Worm (Caenorhabditis elegans) whole organism, L4 larva: ENCODE data around the gene unc-130.

Experiments
- ama-1 ChIP-seq: fragments of 150-350 bp; optimal IDR thresholded peaks from 2 replicates; lab custom pipeline; 2014; ENCODE audit warnings: inconsistent platforms, mixed read lengths
- lim-7 ChIP-seq: fragments of 200-800 bp; sonication (Bioruptor generic); IDR thresholded peaks from 2 replicates; pipeline ENCODE4 v1.3.6; 2022; ENCODE audit warnings: missing genetic modification characterization, missing compliant biosample characterization
- lin-39 ChIP-seq: fragments of 150-350 bp; optimal IDR thresholded peaks from 2 replicates; lab custom pipeline; 2014; ENCODE audit warnings: missing biosample characterization, missing genetic modification reagents, missing genetic modification characterization
- nhr-11 ChIP-seq: fragments of 150-350 bp; optimal IDR thresholded peaks from 2 replicates; lab custom pipeline; 2014; ENCODE audit warnings: missing biosample characterization, missing genetic modification characterization
- nhr-25 ChIP-seq: sonication (generic microtip); optimal IDR thresholded peaks from 2 replicates; lab custom pipeline; 2017; ENCODE audit warnings: missing genetic modification characterization, mild to moderate bottlenecking, missing compliant biosample characterization, antibody characterized with exemption, moderate library complexity, borderline replicate concordance; ENCODE audit not compliant: insufficient read depth
- nhr-6 ChIP-seq: fragments of 150-350 bp; optimal IDR thresholded peaks from 2 replicates; lab custom pipeline; 2014; ENCODE audit warnings: missing biosample characterization, missing genetic modification characterization
- nhr-76 ChIP-seq: fragments of 150-350 bp; optimal IDR thresholded peaks from 2 replicates; lab custom pipeline; 2014; ENCODE audit warnings: missing biosample characterization, missing genetic modification characterization
- saeg-2 ChIP-seq: fragments of 200-800 bp; sonication (Bioruptor generic); IDR thresholded peaks from 2 replicates; pipeline ENCODE4 v1.3.6; 2022; ENCODE audit warnings: missing genetic modification reagents, missing genetic modification characterization, missing compliant biosample characterization
- unc-62 ChIP-seq, 3 experiments: fragments of 150-350 bp in 1 of 3; sonication (generic microtip); optimal IDR thresholded peaks in 2 of 3; peaks in 1 of 3; 1 replicate in 1 of 3; 2 replicates in 2 of 3; lab custom pipeline; 2014 to 2017; ENCODE audit warnings: missing biosample characterization in 3 of 3, missing genetic modification characterization in 3 of 3, missing genetic modification reagents in 3 of 3, missing genotype in 1 of 3

- no peak for TF ChIP-seq lim-7
- TF ChIP-seq nhr-76 (tag; lab: Kevin White, UChicago), result no peak
- no peak for TF ChIP-seq unc-62 (GFP tag; optimal IDR thresholded peaks at IDR 0.05 in 1 of 2; lab: Kevin White, UChicago)
- TF ChIP-seq unc-62 (tag; optimal IDR thresholded peaks at IDR 0.05; lab: Kevin White, UChicago), result no peak
- TF ChIP-seq nhr-6 (tag; lab: Kevin White, UChicago), result no peak
- TF ChIP-seq nhr-25 (tag; lab: Kevin White, UChicago), result no peak
- no peak for TF ChIP-seq lin-39 (tag; lab: Kevin White, UChicago)
- no peak for TF ChIP-seq saeg-2 (GFP tag; lab: Robert Waterston, UW)
- TF ChIP-seq nhr-11 (tag; lab: Kevin White, UChicago), result no peak
- no peak for TF ChIP-seq ama-1 (lab: Kevin White, UChicago)
These were observed 15.5 kb downstream of the unc-130 start, which contains the start of gene saps-1 for ce11 chrII:11297217-11297738.
